Worm (Caenorhabditis elegans) whole organism, L4 larva: ENCODE measurements around the gene F26A1.8.

Source experiments
- F37D6.2 ChIP-seq: sonication (generic microtip); optimal IDR thresholded peaks from 2 replicates; lab custom pipeline; 2016; ENCODE audit warnings: mild to moderate bottlenecking, missing genetic modification characterization, missing compliant biosample characterization
- aha-1 ChIP-seq: fragments of 150-350 bp; peaks from one replicate; lab custom pipeline; 2014; ENCODE audit warnings: missing biosample characterization, missing genetic modification characterization
- ceh-82 ChIP-seq: sonication (generic microtip); optimal IDR thresholded peaks from 2 replicates; lab custom pipeline; 2017; ENCODE audit warnings: missing biosample characterization, missing genetic modification characterization
- egl-27 ChIP-seq: sonication (generic microtip); optimal IDR thresholded peaks from 3 replicates; lab custom pipeline; 2017; ENCODE audit warnings: missing biosample characterization, missing genetic modification reagents, missing genetic modification characterization
- lim-7 ChIP-seq: fragments of 200-800 bp; sonication (Bioruptor generic); IDR thresholded peaks from 2 replicates; pipeline ENCODE4 v1.3.6; 2022; ENCODE audit warnings: missing genetic modification characterization, missing compliant biosample characterization
- lin-13 ChIP-seq: fragments of 150-350 bp; optimal IDR thresholded peaks from 2 replicates; lab custom pipeline; 2014; ENCODE audit warnings: missing biosample characterization, missing genetic modification reagents, missing genetic modification characterization
- lin-39 ChIP-seq: fragments of 150-350 bp; optimal IDR thresholded peaks from 2 replicates; lab custom pipeline; 2014; ENCODE audit warnings: missing biosample characterization, missing genetic modification reagents, missing genetic modification characterization
- lsy-2 ChIP-seq, 2 experiments: fragments of 150-350 bp in 1 of 2; sonication (generic microtip) in 1 of 2; optimal IDR thresholded peaks; 2 replicates each; lab custom pipeline; 2014 to 2017; ENCODE audit warnings: missing biosample characterization in 2 of 2, missing genetic modification characterization in 2 of 2
- mdl-1 ChIP-seq, 2 experiments: fragments of 150-350 bp in 1 of 2; sonication (generic microtip) in 1 of 2; optimal IDR thresholded peaks; 2 replicates each; lab custom pipeline; 2014 to 2017; ENCODE audit warnings: missing biosample characterization in 2 of 2, missing genetic modification characterization in 2 of 2
- nhr-28 ChIP-seq: fragments of 150-350 bp; optimal IDR thresholded peaks from 2 replicates; lab custom pipeline; 2014; ENCODE audit warnings: missing biosample characterization, missing genetic modification characterization
- nhr-48 ChIP-seq: sonication (generic microtip); optimal IDR thresholded peaks from 2 replicates; lab custom pipeline; 2016; ENCODE audit warnings: mild to moderate bottlenecking, missing genetic modification characterization, missing compliant biosample characterization
- zip-2 ChIP-seq: fragments of 150-350 bp; optimal IDR thresholded peaks from 2 replicates; lab custom pipeline; 2014; ENCODE audit warnings: missing biosample characterization, missing genetic modification characterization

ce11 chrIII:4779855-4780254 lies 42.2 kb downstream of the F26A1.8 start, which contains the start of gene B0393.9:
- TF ChIP-seq mdl-1 (tag; optimal IDR thresholded peaks at IDR 0.05; lab: Kevin White, UChicago) (no peak), egl-27 (no peak), F37D6.2 (tag; lab: Kevin White, UChicago) (no peak), lim-7 (GFP tag; lab: Robert Waterston, UW) (no peak), lin-13 (GFP tag; lab: Kevin White, UChicago) (no peak), aha-1 (tag; lab: Kevin White, UChicago) (no peak), nhr-28 (tag; lab: Kevin White, UChicago) (peak; percentile 35), lsy-2 (tag; optimal IDR thresholded peaks at IDR 0.05; lab: Kevin White, UChicago) (no peak), lin-39 (tag; lab: Kevin White, UChicago) (no peak), nhr-48 (tag; lab: Kevin White, UChicago) (no peak), ceh-82 (no peak), zip-2 (tag; lab: Kevin White, UChicago) (no peak)
